Worm (Caenorhabditis elegans) whole organism, mixed stage, embryonic: ENCODE measurements around the gene znf-207.

Experiments used
- unc-39 ChIP-seq: fragments of 150-350 bp; optimal IDR thresholded peaks from 2 replicates; lab custom pipeline; 2014; ENCODE audit warnings: missing biosample characterization, missing genetic modification characterization
- unc-62 ChIP-seq: fragments of 150-350 bp; optimal IDR thresholded peaks from 2 replicates; lab custom pipeline; 2014; ENCODE audit warnings: missing biosample characterization, missing genetic modification reagents, missing genetic modification characterization

- no peak for TF ChIP-seq unc-39 (tag; lab: Kevin White, UChicago)
- no peak for TF ChIP-seq unc-62 (GFP tag; lab: Kevin White, UChicago)
These were observed 5.3 kb downstream of the znf-207 start for ce11 chrIV:11316106-11316505.
